Fruit fly (Drosophila melanogaster): ENCODE data around the gene Tps1.

DNA sequence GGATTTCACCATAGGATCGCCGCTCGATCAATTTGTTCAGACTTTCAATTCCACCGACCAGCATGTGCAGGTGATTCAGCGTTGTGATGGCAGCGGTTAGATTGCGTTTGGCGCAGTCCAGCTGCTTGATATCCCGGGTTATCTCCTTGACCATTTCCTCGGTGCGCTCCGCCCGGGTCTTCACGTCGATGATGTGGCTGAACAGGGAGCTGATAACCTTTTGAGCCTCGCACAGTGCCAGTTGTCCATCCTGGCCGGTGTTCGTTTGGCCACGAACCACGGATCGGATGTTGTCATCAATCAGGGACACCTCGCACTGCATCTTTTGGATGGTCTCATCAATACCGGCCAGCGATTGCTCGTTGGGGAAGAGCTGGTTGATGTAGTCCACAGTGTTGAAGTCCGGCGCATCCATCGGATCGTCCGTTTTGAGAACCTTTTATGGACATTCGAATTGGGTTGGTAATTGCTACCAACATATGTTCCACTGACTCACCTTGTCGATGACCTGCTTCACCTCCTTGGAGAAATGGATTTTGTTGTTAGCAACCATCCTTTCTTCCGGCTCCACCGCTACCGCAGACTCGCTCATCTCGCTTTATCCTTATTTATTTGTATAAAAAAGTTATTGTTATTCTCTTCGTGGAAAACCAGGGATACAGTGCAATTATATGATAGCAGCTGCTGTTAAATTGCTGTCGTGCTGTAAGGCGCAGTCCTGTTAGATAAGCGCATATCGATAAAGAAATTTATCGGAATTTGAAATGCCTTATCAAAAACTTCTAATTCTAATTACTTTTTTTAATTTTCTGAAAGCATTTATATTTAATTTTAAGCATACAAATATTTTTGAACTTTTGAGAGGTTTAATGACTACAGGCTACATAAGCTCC lies 2.5 kb upstream of the Tps1 start, which contains the start of gene Vps53:
- TF ChIP-seq h (optimal IDR thresholded peaks at IDR 0.05) (no peak), psq (optimal IDR thresholded peaks at IDR 0.05) (no peak), Myc (optimal IDR thresholded peaks at IDR 0.05) (no peak), Sin3A (optimal IDR thresholded peaks at IDR 0.05) (no peak)

Measured in Kc167 (cell line).